Fruit fly (Drosophila melanogaster) whole organism, embryonic: Measurements from ENCODE around the gene CG14082.
A peak's percentile ranks its signal among the peaks of the same experiment; 100 is the strongest.

Source experiments
- ATbp ChIP-seq: fragments of 200-800 bp; sonication (Bioruptor generic); optimal IDR thresholded peaks from 2 replicates; lab custom pipeline; 2017; ENCODE audit warnings: missing biosample characterization, mild to moderate bottlenecking, missing genetic modification characterization, missing genetic modification reagents
- Aef1 ChIP-seq: fragments of 200-800 bp; sonication (Bioruptor generic); IDR thresholded peaks from 3 replicates; pipeline ENCODE4 v1.3.6; 2022; ENCODE audit warnings: missing biosample characterization, missing genetic modification characterization
- Atf3 ChIP-seq: fragments of 200-800 bp; sonication (Bioruptor generic); optimal IDR thresholded peaks from 3 replicates; lab custom pipeline; 2016; ENCODE audit warnings: missing biosample characterization, missing genetic modification characterization
- B-H2 ChIP-seq: fragments of 200-800 bp; sonication (Bioruptor generic); optimal IDR thresholded peaks from 2 replicates; lab custom pipeline; 2018; ENCODE audit warnings: missing biosample characterization, mild to moderate bottlenecking, missing genetic modification characterization
- C15 ChIP-seq: fragments of 200-800 bp; sonication (Bioruptor generic); IDR thresholded peaks from 3 replicates; pipeline ENCODE4 v1.3.6; 2022; ENCODE audit warnings: missing biosample characterization, missing genetic modification characterization
- CG10321 ChIP-seq: fragments of 200-800 bp; sonication (Bioruptor generic); IDR thresholded peaks from 2 replicates; pipeline ENCODE4 v1.3.6; 2022; ENCODE audit warnings: missing biosample characterization, missing genetic modification characterization
- CG11093 ChIP-seq: fragments of 200-800 bp; sonication (Bioruptor generic); IDR thresholded peaks from 3 replicates; pipeline ENCODE4 v1.3.6; 2022; ENCODE audit warnings: missing biosample characterization, missing genetic modification characterization
- CG11398 ChIP-seq: fragments of 200-800 bp; sonication (Bioruptor generic); optimal IDR thresholded peaks from 2 replicates; lab custom pipeline; 2016; ENCODE audit warnings: missing biosample characterization, missing genetic modification characterization
- CG12104 ChIP-seq: fragments of 200-800 bp; sonication (Bioruptor generic); optimal IDR thresholded peaks from 3 replicates; lab custom pipeline; 2016; ENCODE audit warnings: missing biosample characterization, missing genetic modification characterization
- CG17912 ChIP-seq: fragments of 200-800 bp; sonication (Bioruptor generic); optimal IDR thresholded peaks from 2 replicates; lab custom pipeline; 2018; ENCODE audit warnings: missing biosample characterization, mild to moderate bottlenecking, missing genetic modification characterization
- CG18619 ChIP-seq: fragments of 200-800 bp; sonication (Bioruptor generic); optimal IDR thresholded peaks from 3 replicates; lab custom pipeline; 2017; ENCODE audit warnings: missing biosample characterization, mild to moderate bottlenecking, missing genetic modification characterization
- CG2889 ChIP-seq: fragments of 200-800 bp; sonication (Bioruptor generic); IDR thresholded peaks from 3 replicates; pipeline ENCODE4 v1.3.6; 2022; ENCODE audit warnings: missing biosample characterization, missing genetic modification characterization
- CG3163 ChIP-seq: fragments of 200-800 bp; sonication (Bioruptor generic); optimal IDR thresholded peaks from 3 replicates; lab custom pipeline; 2016; ENCODE audit warnings: missing biosample characterization, missing genetic modification characterization
- CG34422 ChIP-seq: fragments of 200-800 bp; sonication (Bioruptor generic); IDR thresholded peaks from 3 replicates; pipeline ENCODE4 v1.3.6; 2022; ENCODE audit warnings: missing biosample characterization, missing genetic modification characterization
- CG43689 ChIP-seq: fragments of 200-800 bp; sonication (Bioruptor generic); IDR thresholded peaks from 2 replicates; pipeline ENCODE4 v1.3.6; 2022; ENCODE audit warnings: missing biosample characterization, missing genetic modification characterization
- CG6272 ChIP-seq: fragments of 200-800 bp; sonication (Bioruptor generic); IDR thresholded peaks from 2 replicates; pipeline ENCODE4 v1.3.6; 2022; ENCODE audit warnings: missing biosample characterization, missing genetic modification characterization
- CG7271 ChIP-seq: fragments of 200-800 bp; sonication (Bioruptor generic); optimal IDR thresholded peaks from 2 replicates; lab custom pipeline; 2018; ENCODE audit warnings: missing biosample characterization, mild to moderate bottlenecking, missing genetic modification characterization, moderate library complexity
- CG7556 ChIP-seq: fragments of 200-800 bp; sonication (Bioruptor generic); optimal IDR thresholded peaks from 2 replicates; lab custom pipeline; 2017; ENCODE audit warnings: missing biosample characterization, mild to moderate bottlenecking, missing genetic modification characterization
- CG9727 ChIP-seq: fragments of 200-800 bp; sonication (Bioruptor generic); optimal IDR thresholded peaks from 3 replicates; lab custom pipeline; 2017; ENCODE audit warnings: missing biosample characterization, mild to moderate bottlenecking, missing genetic modification characterization
- CoRest ChIP-seq: fragments of 200-800 bp; sonication (Bioruptor generic); optimal IDR thresholded peaks from 3 replicates; lab custom pipeline; 2018; ENCODE audit warnings: missing biosample characterization, mild to moderate bottlenecking, missing genetic modification characterization, moderate library complexity
- Fer2 ChIP-seq: fragments of 200-800 bp; sonication (Bioruptor generic); optimal IDR thresholded peaks from 2 replicates; lab custom pipeline; 2018; ENCODE audit warnings: missing biosample characterization, mild to moderate bottlenecking, missing genetic modification characterization, moderate library complexity
- Hmx ChIP-seq: fragments of 200-800 bp; sonication (Bioruptor generic); optimal IDR thresholded peaks from 2 replicates; lab custom pipeline; 2016; ENCODE audit warnings: missing biosample characterization, missing genetic modification characterization
- MTF-1 ChIP-seq: fragments of 200-800 bp; sonication (Bioruptor generic); optimal IDR thresholded peaks from 2 replicates; lab custom pipeline; 2018; ENCODE audit warnings: missing biosample characterization, mild to moderate bottlenecking, missing genetic modification characterization, borderline replicate concordance
- Meics ChIP-seq: fragments of 200-800 bp; sonication (Bioruptor generic); optimal IDR thresholded peaks from 2 replicates; lab custom pipeline; 2017; ENCODE audit warnings: missing biosample characterization, mild to moderate bottlenecking, missing genetic modification characterization
- Stat92E ChIP-seq, 3 experiments: fragments of >200 bp in 2 of 3; fragments of 200-800 bp in 1 of 3; sonication (Bioruptor generic) in 1 of 3; optimal IDR thresholded peaks; 2 replicates each; lab custom pipeline; 2017 to 2019; ENCODE audit warnings: missing biosample characterization in 3 of 3, missing genetic modification characterization in 3 of 3, mild to moderate bottlenecking in 1 of 3, moderate library complexity in 1 of 3
- Xbp1 ChIP-seq: fragments of 200-800 bp; sonication (Bioruptor generic); optimal IDR thresholded peaks from 3 replicates; lab custom pipeline; 2016; ENCODE audit warnings: missing biosample characterization, mild to moderate bottlenecking, missing genetic modification characterization
- ab ChIP-seq: fragments of 200-800 bp; sonication (Bioruptor generic); optimal IDR thresholded peaks from 2 replicates; lab custom pipeline; 2016; ENCODE audit warnings: missing biosample characterization, missing genetic modification characterization
- amos ChIP-seq: fragments of 200-800 bp; sonication (Bioruptor generic); IDR thresholded peaks from 2 replicates; pipeline ENCODE4 v1.3.6; 2022; ENCODE audit warnings: missing biosample characterization, missing genetic modification characterization; ENCODE audit not compliant: partially characterized antibody
- cad ChIP-seq: fragments of >200 bp; optimal IDR thresholded peaks from 2 replicates; lab custom pipeline; 2017; ENCODE audit warnings: missing biosample characterization, missing genetic modification characterization
- cas ChIP-seq: fragments of 200-800 bp; sonication (Bioruptor generic); IDR thresholded peaks from 2 replicates; pipeline ENCODE4 v1.3.6; 2022; ENCODE audit warnings: missing biosample characterization, missing genetic modification characterization
- crp ChIP-seq, 2 experiments: fragments of 200-800 bp; sonication (Bioruptor generic); optimal IDR thresholded peaks; 2 replicates in 1 of 2; 3 replicates in 1 of 2; lab custom pipeline; 2017; ENCODE audit warnings: missing biosample characterization in 2 of 2, missing genetic modification characterization in 2 of 2, mild to moderate bottlenecking in 1 of 2, moderate library complexity in 1 of 2
- cwo ChIP-seq: fragments of 200-800 bp; sonication (Bioruptor generic); optimal IDR thresholded peaks from 3 replicates; lab custom pipeline; 2017; ENCODE audit warnings: missing biosample characterization, missing genetic modification characterization, mild to moderate bottlenecking, moderate library complexity, missing genetic modification reagents
- fu2 ChIP-seq: fragments of 200-800 bp; sonication (Bioruptor generic); optimal IDR thresholded peaks from 2 replicates; lab custom pipeline; 2016; ENCODE audit warnings: missing biosample characterization, missing genetic modification characterization
- gt ChIP-seq: fragments of 200-800 bp; sonication (Bioruptor generic); IDR thresholded peaks from 2 replicates; pipeline ENCODE4 v1.3.6; 2022; ENCODE audit warnings: missing biosample characterization, missing genetic modification characterization
- ham ChIP-seq: fragments of 200-800 bp; sonication (Bioruptor generic); IDR thresholded peaks from 2 replicates; pipeline ENCODE4 v1.3.6; 2022; ENCODE audit warnings: missing biosample characterization, missing genetic modification characterization
- hbn ChIP-seq: fragments of 200-800 bp; sonication (Bioruptor generic); IDR thresholded peaks from 2 replicates; pipeline ENCODE4 v1.3.6; 2022; ENCODE audit warnings: missing biosample characterization, missing genetic modification characterization; ENCODE audit not compliant: partially characterized antibody
- insv ChIP-seq, 2 experiments: fragments of 200-800 bp; sonication (Bioruptor generic); optimal IDR thresholded peaks; 3 replicates each; lab custom pipeline; 2016 to 2018; ENCODE audit warnings: missing biosample characterization in 2 of 2, missing genetic modification characterization in 2 of 2
- lov ChIP-seq, 2 experiments: fragments of 200-800 bp in 1 of 2; fragments of >200 bp in 1 of 2; sonication (Bioruptor generic) in 1 of 2; IDR thresholded peaks in 1 of 2; optimal IDR thresholded peaks in 1 of 2; 2 replicates in 1 of 2; 3 replicates in 1 of 2; pipeline versions ENCODE4 v1.3.6 to Lab custom; 2017 to 2022; ENCODE audit warnings: missing biosample characterization in 1 of 2, missing genetic modification characterization in 1 of 2
- mld ChIP-seq: fragments of 200-800 bp; sonication (Bioruptor generic); IDR thresholded peaks from 3 replicates; pipeline ENCODE4 v1.3.6; 2022; ENCODE audit warnings: missing biosample characterization, missing genetic modification characterization; ENCODE audit not compliant: partially characterized antibody
- pnt ChIP-seq: fragments of 200-800 bp; sonication (Bioruptor generic); optimal IDR thresholded peaks from 3 replicates; lab custom pipeline; 2016; ENCODE audit warnings: missing biosample characterization, missing genetic modification characterization
- prd ChIP-seq, 3 experiments: fragments of >200 bp in 2 of 3; fragments of 200-800 bp in 1 of 3; sonication (Bioruptor generic) in 1 of 3; optimal IDR thresholded peaks in 2 of 3; IDR thresholded peaks in 1 of 3; 2 replicates in 2 of 3; 3 replicates in 1 of 3; pipeline versions ENCODE4 v1.3.6 to Lab custom; 2017 to 2022; ENCODE audit warnings: missing biosample characterization in 1 of 3, missing genetic modification characterization in 1 of 3
- ranshi ChIP-seq: fragments of 200-800 bp; sonication (Bioruptor generic); IDR thresholded peaks from 2 replicates; pipeline ENCODE4 v1.3.6; 2022; ENCODE audit warnings: missing biosample characterization, missing genetic modification characterization
- salm ChIP-seq: fragments of 200-800 bp; sonication (Bioruptor generic); optimal IDR thresholded peaks from 2 replicates; lab custom pipeline; 2018; ENCODE audit warnings: missing biosample characterization, mild to moderate bottlenecking, missing genetic modification characterization
- stwl ChIP-seq: fragments of 200-800 bp; sonication (Bioruptor generic); optimal IDR thresholded peaks from 3 replicates; lab custom pipeline; 2018; ENCODE audit warnings: missing biosample characterization, mild to moderate bottlenecking, missing genetic modification characterization, moderate library complexity
- tup ChIP-seq: fragments of 200-800 bp; sonication (Bioruptor generic); optimal IDR thresholded peaks from 2 replicates; lab custom pipeline; 2016; ENCODE audit warnings: missing biosample characterization, mild to moderate bottlenecking, missing genetic modification characterization, moderate library complexity
- unpg ChIP-seq: fragments of 200-800 bp; sonication (Bioruptor generic); optimal IDR thresholded peaks from 3 replicates; lab custom pipeline; 2018; ENCODE audit warnings: missing biosample characterization, mild to moderate bottlenecking, missing genetic modification characterization, moderate library complexity

CG14082 gene

dm6 chr3L:19086364-19087200, 52.2 kb downstream of the CG14082 start, which contains the start of gene Mkp3 (continued):
- TF ChIP-seq pnt (no peak), CG9727 (GFP tag; lab: Kevin White, UChicago) (peak; percentile 91), crp (GFP tag; optimal IDR thresholded peaks at IDR 0.05; lab: Kevin White, UChicago) (peak in 1 of 2 experiments; percentile 37), CG12104 (peak; percentile 78), tup (peak; percentile 42), Aef1 (GFP tag; lab: Robert Waterston, UW) (peak; percentile 89), CG2889 (GFP tag; lab: Robert Waterston, UW) (peak; percentile 89), Xbp1 (GFP tag; lab: Kevin White, UChicago) (peak; percentile 71), CG18619 (peak; percentile 90), ranshi (GFP tag; lab: Robert Waterston, UW) (peak; percentile 90), MTF-1 (peak; percentile 65), Stat92E (GFP tag; optimal IDR thresholded peaks at IDR 0.05; lab: Kevin White, UChicago) (no peak), lov (optimal IDR thresholded peaks at IDR 0.05; lab: Kevin White, UChicago) (no peak), lov (GFP tag; IDR thresholded peaks at IDR 0.05; lab: Robert Waterston, UW) (peak; percentile 77; the same call in 1 of the 3 replicates), ATbp (GFP tag; lab: Kevin White, UChicago) (peak; percentile 90), CG11398 (no peak), cas (GFP tag; lab: Robert Waterston, UW) (peak; percentile 43; the same call in 1 of the 2 replicates), CG17912 (GFP tag; lab: Kevin White, UChicago) (no peak), CG11093 (GFP tag; lab: Robert Waterston, UW) (peak; percentile 83), prd (optimal IDR thresholded peaks at IDR 0.05; lab: Kevin White, UChicago) (no peak), prd (GFP tag; IDR thresholded peaks at IDR 0.05; lab: Robert Waterston, UW) (peak; percentile 87), B-H2 (GFP tag; lab: Kevin White, UChicago) (peak; percentile 87), cwo (GFP tag; lab: Kevin White, UChicago) (peak; percentile 90), insv (GFP tag; optimal IDR thresholded peaks at IDR 0.05; lab: Kevin White, UChicago) (peak in 1 of 2 experiments; percentile 41), ab (no peak), gt (GFP tag; lab: Robert Waterston, UW) (peak; percentile 61), hbn (no peak), amos (GFP tag; lab: Robert Waterston, UW) (peak; percentile 48; the same call in 1 of the 2 replicates), Fer2 (tag; lab: Kevin White, UChicago) (peak; percentile 86), CG6272 (GFP tag; lab: Robert Waterston, UW) (peak; percentile 83), CG34422 (peak; percentile 91), mld (GFP tag; lab: Robert Waterston, UW) (no peak), CG3163 (no peak), C15 (GFP tag; lab: Robert Waterston, UW) (peak; percentile 79; the same call in 2 of the 3 replicates), CG10321 (GFP tag; lab: Robert Waterston, UW) (peak; percentile 62; the same call in 1 of the 2 replicates), stwl (tag; lab: Kevin White, UChicago) (no peak), ham (peak; percentile 41), CG43689 (peak; percentile 52; the same call in 1 of the 2 replicates), unpg (GFP tag; lab: Kevin White, UChicago) (peak; percentile 94), fu2 (peak; percentile 17), Atf3 (GFP tag; lab: Kevin White, UChicago) (no peak), Meics (GFP tag; lab: Kevin White, UChicago) (peak; percentile 96), cad (no peak), CG7556 (GFP tag; lab: Kevin White, UChicago) (peak; percentile 96), salm (peak; percentile 92), Hmx (GFP tag; lab: Kevin White, UChicago) (no peak), CoRest (peak; percentile 93), CG7271 (no peak)
